Fruit fly (Drosophila melanogaster) whole organism, wandering third instar larva: ENCODE measurements around the gene srp.

Experiments
- Abd-B ChIP-seq: fragments of >200 bp; optimal IDR thresholded peaks from 2 replicates; lab custom pipeline; 2017; ENCODE audit warnings: missing biosample characterization, missing genetic modification characterization
- CG32264 ChIP-seq: fragments of 200-800 bp; sonication (Bioruptor generic); optimal IDR thresholded peaks from 2 replicates; lab custom pipeline; 2016; ENCODE audit warnings: missing biosample characterization, missing genetic modification characterization
- CG9705 ChIP-seq: fragments of 200-800 bp; sonication (Bioruptor generic); optimal IDR thresholded peaks from 2 replicates; lab custom pipeline; 2018; ENCODE audit warnings: missing biosample characterization, mild to moderate bottlenecking, missing genetic modification characterization
- CrebA ChIP-seq: fragments of 200-800 bp; sonication (Bioruptor generic); optimal IDR thresholded peaks from 2 replicates; lab custom pipeline; 2016; ENCODE audit warnings: missing biosample characterization, mild to moderate bottlenecking, missing genetic modification characterization, borderline replicate concordance
- Dfd ChIP-seq: fragments of >200 bp; optimal IDR thresholded peaks from 2 replicates; lab custom pipeline; 2017; ENCODE audit warnings: missing biosample characterization, missing genetic modification characterization
- Dif ChIP-seq: fragments of 200-275, 200-300 bp; sonication (Bioruptor generic); optimal IDR thresholded peaks from 2 replicates; lab custom pipeline; 2018; ENCODE audit warnings: missing biosample characterization, missing genetic modification characterization; ENCODE audit not compliant: partially characterized antibody
- Hnf4 ChIP-seq: fragments of 200-800 bp; sonication (Bioruptor generic); optimal IDR thresholded peaks from 2 replicates; lab custom pipeline; 2016; ENCODE audit warnings: missing biosample characterization, mild to moderate bottlenecking, missing genetic modification characterization
- Hr83 ChIP-seq: fragments of 200-300 bp; sonication (Bioruptor generic); optimal IDR thresholded peaks from 2 replicates; lab custom pipeline; 2016; ENCODE audit warnings: missing biosample characterization, mild to moderate bottlenecking, missing genetic modification characterization, moderate library complexity; ENCODE audit not compliant: poor library complexity, severe bottlenecking
- Myc ChIP-seq: fragments of >200 bp; optimal IDR thresholded peaks from 2 replicates; lab custom pipeline; 2017
- N ChIP-seq: fragments of >200 bp; optimal IDR thresholded peaks from 2 replicates; lab custom pipeline; 2018; ENCODE audit warnings: missing biosample characterization, missing external identifiers, missing genetic modification characterization
- OdsH ChIP-seq: fragments of 200-800 bp; sonication (Bioruptor generic); optimal IDR thresholded peaks from 2 replicates; lab custom pipeline; 2016; ENCODE audit warnings: missing biosample characterization, mild to moderate bottlenecking, missing genetic modification characterization
- Sp1 ChIP-seq: fragments of 200-800 bp; sonication (Bioruptor generic); optimal IDR thresholded peaks from 3 replicates; lab custom pipeline; 2019; ENCODE audit warnings: missing biosample characterization, mild to moderate bottlenecking, missing genetic modification characterization, moderate library complexity
- Vsx2 ChIP-seq: fragments of 200-300, 225-300 bp; sonication (Bioruptor generic); optimal IDR thresholded peaks from 2 replicates; lab custom pipeline; 2018; ENCODE audit warnings: missing biosample characterization, missing genetic modification characterization; ENCODE audit not compliant: partially characterized antibody
- brk ChIP-seq: fragments of 200-800 bp; sonication (Bioruptor generic); optimal IDR thresholded peaks from 2 replicates; lab custom pipeline; 2016; ENCODE audit warnings: missing biosample characterization, mild to moderate bottlenecking, missing genetic modification characterization
- dl ChIP-seq, 2 experiments: fragments of 175-275, 200-275 bp in 1 of 2; fragments of 200-275 bp in 1 of 2; sonication (Bioruptor generic); optimal IDR thresholded peaks; lab custom pipeline; 2018; ENCODE audit warnings: mild to moderate bottlenecking in 2 of 2, missing biosample characterization in 2 of 2, missing genetic modification characterization in 2 of 2, moderate library complexity in 2 of 2; ENCODE audit not compliant: partially characterized antibody in 2 of 2, insufficient read depth in 1 of 2
- dmrt93B ChIP-seq: fragments of 200-800 bp; sonication (Bioruptor generic); optimal IDR thresholded peaks from 2 replicates; lab custom pipeline; 2018; ENCODE audit warnings: missing biosample characterization, mild to moderate bottlenecking, missing genetic modification characterization
- dsf ChIP-seq: sonication (Bioruptor generic); optimal IDR thresholded peaks from 2 replicates; lab custom pipeline; 2016; ENCODE audit warnings: missing biosample characterization, missing genetic modification characterization, borderline replicate concordance
- fru ChIP-seq: fragments of 200-800 bp; sonication (Bioruptor generic); optimal IDR thresholded peaks from 3 replicates; lab custom pipeline; 2016; ENCODE audit warnings: missing biosample characterization, mild to moderate bottlenecking, missing genetic modification characterization
- h ChIP-seq: fragments of 200-800 bp; sonication (Bioruptor generic); optimal IDR thresholded peaks from 3 replicates; lab custom pipeline; 2016; ENCODE audit warnings: missing biosample characterization, mild to moderate bottlenecking, missing genetic modification characterization
- pan ChIP-seq: fragments of >200 bp; optimal IDR thresholded peaks from 2 replicates; lab custom pipeline; 2017
- psq ChIP-seq: fragments of 200-800 bp; sonication (Bioruptor generic); optimal IDR thresholded peaks from 3 replicates; lab custom pipeline; 2017; ENCODE audit warnings: missing biosample characterization, mild to moderate bottlenecking, missing genetic modification characterization, moderate library complexity
- rgr ChIP-seq: fragments of 200-800 bp; sonication (Bioruptor generic); optimal IDR thresholded peaks from 3 replicates; lab custom pipeline; 2016; ENCODE audit warnings: missing biosample characterization, mild to moderate bottlenecking, missing genetic modification characterization
- sage ChIP-seq: fragments of 200-800 bp; sonication (Bioruptor generic); optimal IDR thresholded peaks from 2 replicates; lab custom pipeline; 2016; ENCODE audit warnings: missing biosample characterization, mild to moderate bottlenecking, missing genetic modification characterization
- sv ChIP-seq: fragments of 200-800 bp; sonication (Bioruptor generic); optimal IDR thresholded peaks from 3 replicates; lab custom pipeline; 2016; ENCODE audit warnings: missing biosample characterization, missing genetic modification characterization
- tai ChIP-seq: sonication (Bioruptor generic); optimal IDR thresholded peaks from 2 replicates; lab custom pipeline; 2016; ENCODE audit warnings: missing biosample characterization, missing genetic modification characterization
- usp ChIP-seq: fragments of >200 bp; optimal IDR thresholded peaks from 2 replicates; lab custom pipeline; 2017; ENCODE audit warnings: missing biosample characterization, missing genetic modification characterization
- woc ChIP-seq: sonication (Bioruptor generic); optimal IDR thresholded peaks from 2 replicates; lab custom pipeline; 2016; ENCODE audit warnings: missing biosample characterization, mild to moderate bottlenecking, missing genetic modification characterization

The srp gene

dm6 chr3R:16028651-16029050 is 42.7 kb downstream of the srp start:
- TF ChIP-seq usp (GFP tag; lab: Kevin White, UChicago), result no peak
- no peak for TF ChIP-seq Sp1
- no peak for TF ChIP-seq sv (GFP tag; lab: Kevin White, UChicago)
- no peak for TF ChIP-seq psq (GFP tag; lab: Kevin White, UChicago)

dm6 chr3R:16029584-16029983 is 43.6 kb downstream of the srp start:
- TF ChIP-seq dsf (GFP tag; lab: Kevin White, UChicago), result no peak
- TF ChIP-seq sv (GFP tag; lab: Kevin White, UChicago), result no peak
- TF ChIP-seq, all 38 proteins: peak for 0

- no peak for TF ChIP-seq woc (GFP tag; lab: Kevin White, UChicago)
- TF ChIP-seq sage (GFP tag; lab: Kevin White, UChicago), result no peak
- TF ChIP-seq h (GFP tag; lab: Kevin White, UChicago), result no peak
- no peak for TF ChIP-seq brk (GFP tag; lab: Kevin White, UChicago)
- TF ChIP-seq pan (lab: Kevin White, UChicago), result no peak
- no peak for TF ChIP-seq psq (GFP tag; lab: Kevin White, UChicago)
- TF ChIP-seq Abd-B (GFP tag; lab: Kevin White, UChicago), result no peak
- no peak for TF ChIP-seq CrebA (GFP tag; lab: Kevin White, UChicago)
- TF ChIP-seq CG9705 (GFP tag; lab: Kevin White, UChicago), result no peak
- no peak for TF ChIP-seq CG32264 (GFP tag; lab: Kevin White, UChicago)
- no peak for TF ChIP-seq rgr (GFP tag; lab: Kevin White, UChicago)
- no peak for TF ChIP-seq Hr83 (GFP tag; lab: Kevin White, UChicago)
- no peak for TF ChIP-seq Vsx2 (GFP tag; lab: Kevin White, UChicago)
- TF ChIP-seq Hnf4 (GFP tag; lab: Kevin White, UChicago), result no peak
These were observed 44.5 kb downstream of the srp start for dm6 chr3R:16030445-16030844.

- TF ChIP-seq usp (GFP tag; lab: Kevin White, UChicago) (no peak), psq (GFP tag; lab: Kevin White, UChicago) (no peak)
These were observed 47.8 kb downstream of the srp start for dm6 chr3R:16033727-16034126.

dm6 chr3R:16034186-16034585 is 48.2 kb downstream of the srp start:
- no peak for TF ChIP-seq sage (GFP tag; lab: Kevin White, UChicago)
- no peak for TF ChIP-seq sv (GFP tag; lab: Kevin White, UChicago)
- TF ChIP-seq, all 38 proteins: peak for 0

dm6 chr3R:16038049-16038448 is 52.1 kb downstream of the srp start:
- TF ChIP-seq Dif (GFP tag; lab: Kevin White, UChicago), result peak; percentile 76
- TF ChIP-seq Vsx2 (GFP tag; lab: Kevin White, UChicago), result peak; percentile 63
- no peak for TF ChIP-seq dmrt93B (GFP tag; lab: Kevin White, UChicago)
- TF ChIP-seq N (GFP tag; lab: Kevin White, UChicago), result no peak
- TF ChIP-seq, all 38 proteins: peak for 2

- peak; percentile 95 for TF ChIP-seq Dfd
- TF ChIP-seq tai (GFP tag; lab: Kevin White, UChicago), result no peak
- TF ChIP-seq Myc (lab: Kevin White, UChicago), result no peak
- TF ChIP-seq, all 38 proteins: peak for 1
These were observed 53.6 kb downstream of the srp start for dm6 chr3R:16039557-16039956.

- TF ChIP-seq dl (GFP tag; optimal IDR thresholded peaks at IDR 0.05; lab: Kevin White, UChicago; ENCODE audit: insufficient read depth in 1 of 2, partially characterized antibody in 2 of 2), result peak; percentile 26 to 67
- no peak for TF ChIP-seq OdsH (GFP tag; lab: Kevin White, UChicago)
- TF ChIP-seq Myc (lab: Kevin White, UChicago), result peak; percentile 72
- TF ChIP-seq fru (GFP tag; lab: Kevin White, UChicago), result peak; percentile 4
- peak; percentile 78 for TF ChIP-seq Vsx2 (GFP tag; lab: Kevin White, UChicago)
- TF ChIP-seq Dfd, result no peak
- TF ChIP-seq Dif (GFP tag; lab: Kevin White, UChicago), result peak; percentile 93
These were observed 55.0 kb downstream of the srp start for dm6 chr3R:16040925-16041324.
